Fruit fly (Drosophila melanogaster) whole organism, pupa: ENCODE data around the gene CG13055.

Experiments used
- CG10348 ChIP-seq: fragments of 200-800 bp; sonication (Bioruptor generic); IDR thresholded peaks from 2 replicates; pipeline ENCODE4 v1.3.6; 2022; ENCODE audit warnings: missing biosample characterization, missing genetic modification characterization
- CG12605 ChIP-seq: fragments of 200-800 bp; sonication (Bioruptor generic); IDR thresholded peaks from 2 replicates; pipeline ENCODE4 v1.3.6; 2022; ENCODE audit warnings: missing biosample characterization, missing genetic modification characterization
- CG4496 ChIP-seq: fragments of 200-800 bp; sonication (Bioruptor generic); IDR thresholded peaks from 3 replicates; pipeline ENCODE4 v1.3.6; 2022; ENCODE audit warnings: missing biosample characterization, missing genetic modification characterization
- CG8159 ChIP-seq: fragments of 200-800 bp; sonication (Bioruptor generic); optimal IDR thresholded peaks from 3 replicates; lab custom pipeline; 2018; ENCODE audit warnings: missing biosample characterization, mild to moderate bottlenecking, missing genetic modification characterization, moderate library complexity
- D1 ChIP-seq: fragments of 200-800 bp; sonication (Bioruptor generic); optimal IDR thresholded peaks from 2 replicates; lab custom pipeline; 2018; ENCODE audit warnings: missing biosample characterization, mild to moderate bottlenecking, missing genetic modification characterization, moderate library complexity
- EcR ChIP-seq: fragments of 200-800 bp; sonication (Bioruptor generic); optimal IDR thresholded peaks from 3 replicates; lab custom pipeline; 2019; ENCODE audit warnings: missing biosample characterization, missing genetic modification characterization, mild to moderate bottlenecking, moderate library complexity, missing genetic modification reagents

dm6 chr3L:16211936-16212287 lies 40.2 kb downstream of the CG13055 start:
- TF ChIP-seq CG12605 (no peak), D1 (tag; lab: Kevin White, UChicago) (no peak), CG10348 (GFP tag; lab: Robert Waterston, UW) (no peak), CG8159 (peak; percentile 77), EcR (GFP tag; lab: Kevin White, UChicago) (no peak), CG4496 (GFP tag; lab: Robert Waterston, UW) (no peak)
